Fruit fly (Drosophila melanogaster): ENCODE results near the gene PIG-P.
A peak's percentile ranks its signal among the peaks of the same experiment; 100 is the strongest.

The PIG-P gene

dm6 chr3R:26105924-26106494 lies 48.0 kb upstream of the PIG-P start (continued):
- TF ChIP-seq caup (GFP tag; optimal IDR thresholded peaks at IDR 0.05; ENCODE audit: severe bottlenecking) (peak; percentile 68), E2f1 (GFP tag; IDR thresholded peaks at IDR 0.05) (peak; percentile 83), CG13287 (GFP tag; IDR thresholded peaks at IDR 0.05; ENCODE audit: partially characterized antibody) (no peak), yki (optimal IDR thresholded peaks at IDR 0.05) (no peak), H15 (GFP tag; IDR thresholded peaks at IDR 0.05) (peak; percentile 59; the same call in 1 of the 3 replicates), disco-r (GFP tag; optimal IDR thresholded peaks at IDR 0.05) (no peak), tin (GFP tag; optimal IDR thresholded peaks at IDR 0.05) (peak; percentile 8), hkb (optimal IDR thresholded peaks at IDR 0.05) (no peak), hkb (GFP tag; IDR thresholded peaks at IDR 0.05) (peak; percentile 76), salm (tag; optimal IDR thresholded peaks at IDR 0.05) (no peak), Taf1 (GFP tag; IDR thresholded peaks at IDR 0.05) (peak; percentile 81), pan (optimal IDR thresholded peaks at IDR 0.05) (no peak), pan (GFP tag; optimal IDR thresholded peaks at IDR 0.05 in 1 of 2, IDR thresholded peaks at IDR 0.05 in 1 of 2) (peak in 1 of 2 experiments; percentile 81), Ravus (GFP tag; IDR thresholded peaks at IDR 0.05) (peak; percentile 56), crc (GFP tag; optimal IDR thresholded peaks at IDR 0.05) (no peak), CG12391 (tag; optimal IDR thresholded peaks at IDR 0.05) (peak; percentile 31), gsb-n (tag; optimal IDR thresholded peaks at IDR 0.05) (no peak), vvl (GFP tag; IDR thresholded peaks at IDR 0.05) (peak; percentile 92), Dbx (GFP tag; IDR thresholded peaks at IDR 0.05) (peak; percentile 83; the same call in 2 of the 3 replicates), ham (GFP tag; IDR thresholded peaks at IDR 0.05) (no peak), Ssrp (tag; optimal IDR thresholded peaks at IDR 0.05) (peak; percentile 11), Dfd (GFP tag; optimal IDR thresholded peaks at IDR 0.05) (no peak), CG10321 (GFP tag; IDR thresholded peaks at IDR 0.05) (0 out of 2 replicates have a peak, but pooled peaks have one; percentile 40), CG1024 (GFP tag; IDR thresholded peaks at IDR 0.05) (no peak), CkIIα-i1 (GFP tag; IDR thresholded peaks at IDR 0.05) (no peak), grau (tag; optimal IDR thresholded peaks at IDR 0.05) (peak; percentile 90), Mrtf (GFP tag; IDR thresholded peaks at IDR 0.05) (peak; percentile 77; the same call in 2 of the 3 replicates), CG17186 (GFP tag; optimal IDR thresholded peaks at IDR 0.05) (no peak), al (GFP tag; IDR thresholded peaks at IDR 0.05) (peak; percentile 61), jigr1 (GFP tag; IDR thresholded peaks at IDR 0.05) (no peak), Dip3 (GFP tag; optimal IDR thresholded peaks at IDR 0.05) (no peak), CTCF (GFP tag; optimal IDR thresholded peaks at IDR 0.05) (no peak), Aef1 (GFP tag; IDR thresholded peaks at IDR 0.05) (peak; percentile 80), onecut (GFP tag; IDR thresholded peaks at IDR 0.05) (peak; percentile 4; the same call in 1 of the 2 replicates), CG4854 (GFP tag; optimal IDR thresholded peaks at IDR 0.05) (no peak), her (GFP tag; optimal IDR thresholded peaks at IDR 0.05) (no peak), CG32532 (GFP tag; IDR thresholded peaks at IDR 0.05) (peak; percentile 88), chn (GFP tag; optimal IDR thresholded peaks at IDR 0.05) (no peak), NC2β (GFP tag; optimal IDR thresholded peaks at IDR 0.05) (no peak), cato (GFP tag; optimal IDR thresholded peaks at IDR 0.05; ENCODE audit: borderline replicate concordance) (no peak), sqz (GFP tag; optimal IDR thresholded peaks at IDR 0.05) (no peak), CG7786 (GFP tag; optimal IDR thresholded peaks at IDR 0.05) (no peak), CG8089 (GFP tag; optimal IDR thresholded peaks at IDR 0.05) (no peak), hth (optimal IDR thresholded peaks at IDR 0.05) (no peak), ci (GFP tag; IDR thresholded peaks at IDR 0.05) (peak; percentile 83), CG18011 (GFP tag; optimal IDR thresholded peaks at IDR 0.05) (peak; percentile 4), mld (GFP tag; IDR thresholded peaks at IDR 0.05; ENCODE audit: partially characterized antibody) (no peak), Xrp1 (GFP tag; IDR thresholded peaks at IDR 0.05) (peak; percentile 70; the same call in 1 of the 2 replicates), CG18476 (GFP tag; optimal IDR thresholded peaks at IDR 0.05) (peak; percentile 30), CG7928 (GFP tag; optimal IDR thresholded peaks at IDR 0.05) (peak; percentile 40), Ada2b (GFP tag; IDR thresholded peaks at IDR 0.05) (peak; percentile 79), Mes4 (GFP tag; optimal IDR thresholded peaks at IDR 0.05) (no peak), CG2678 (tag; optimal IDR thresholded peaks at IDR 0.05) (peak; percentile 85)

All from whole organism, embryonic.